Worm (Caenorhabditis elegans) whole organism, L2 larva: ENCODE results near the gene erp-44.2.

ENCODE experiments used
- C34F6.9 ChIP-seq: fragments of 150-350 bp; optimal IDR thresholded peaks from 2 replicates; lab custom pipeline; 2014; ENCODE audit warnings: missing biosample characterization, missing genetic modification characterization
- F13H6.1 ChIP-seq: sonication (generic microtip); optimal IDR thresholded peaks from 2 replicates; lab custom pipeline; 2016; ENCODE audit warnings: missing genetic modification characterization, missing compliant biosample characterization
- R02D3.7 ChIP-seq: fragments of 150-350 bp; optimal IDR thresholded peaks from 2 replicates; lab custom pipeline; 2014; ENCODE audit warnings: missing biosample characterization, missing genetic modification characterization
- Y55F3AM.14 ChIP-seq: fragments of 200-800 bp; sonication (Bioruptor generic); optimal IDR thresholded peaks from 2 replicates; lab custom pipeline; 2018; ENCODE audit warnings: mild to moderate bottlenecking, missing genetic modification characterization, missing compliant biosample characterization
- ZK546.5 ChIP-seq: sonication (generic microtip); optimal IDR thresholded peaks from 2 replicates; lab custom pipeline; 2017; ENCODE audit warnings: missing biosample characterization, missing genetic modification characterization
- alr-1 ChIP-seq: fragments of 150-350 bp; optimal IDR thresholded peaks from 2 replicates; lab custom pipeline; 2014; ENCODE audit warnings: missing biosample characterization, missing genetic modification characterization
- aly-2 ChIP-seq: fragments of 150-350 bp; optimal IDR thresholded peaks from 2 replicates; lab custom pipeline; 2014; ENCODE audit warnings: missing biosample characterization, missing genetic modification characterization
- ama-1 ChIP-seq: fragments of 150-350 bp; optimal IDR thresholded peaks from 2 replicates; lab custom pipeline; 2018; ENCODE audit warnings: inconsistent platforms
- blmp-1 ChIP-seq: sonication (generic microtip); optimal IDR thresholded peaks from 2 replicates; lab custom pipeline; 2017; ENCODE audit warnings: missing genetic modification characterization, mild to moderate bottlenecking, missing compliant biosample characterization, antibody characterized with exemption, moderate library complexity; ENCODE audit not compliant: insufficient read depth
- ceh-16 ChIP-seq: fragments of 150-350 bp; optimal IDR thresholded peaks from 2 replicates; lab custom pipeline; 2014; ENCODE audit warnings: missing biosample characterization, missing genetic modification characterization
- ceh-82 ChIP-seq: fragments of 150-350 bp; optimal IDR thresholded peaks from 2 replicates; lab custom pipeline; 2014; ENCODE audit warnings: missing biosample characterization, missing genetic modification characterization
- crh-2 ChIP-seq: sonication (generic microtip); optimal IDR thresholded peaks from 2 replicates; lab custom pipeline; 2017; ENCODE audit warnings: missing biosample characterization, missing genetic modification characterization
- dmd-4 ChIP-seq: sonication (generic microtip); optimal IDR thresholded peaks from 2 replicates; lab custom pipeline; 2017; ENCODE audit warnings: missing biosample characterization, missing genetic modification characterization
- egl-27 ChIP-seq: sonication (generic microtip); optimal IDR thresholded peaks from 3 replicates; lab custom pipeline; 2017; ENCODE audit warnings: missing biosample characterization, missing genetic modification reagents, missing genetic modification characterization
- elt-1 ChIP-seq: fragments of 150-350 bp; optimal IDR thresholded peaks from 2 replicates; lab custom pipeline; 2014; ENCODE audit warnings: missing biosample characterization, missing genetic modification characterization
- elt-3 ChIP-seq: sonication (generic microtip); optimal IDR thresholded peaks from 2 replicates; lab custom pipeline; 2017; ENCODE audit warnings: missing biosample characterization, missing genetic modification characterization
- fos-1 ChIP-seq: fragments of 150-350 bp; optimal IDR thresholded peaks from 2 replicates; lab custom pipeline; 2014; ENCODE audit warnings: missing biosample characterization, missing genetic modification characterization
- gmeb-1 ChIP-seq: fragments of 150-350 bp; optimal IDR thresholded peaks from 2 replicates; lab custom pipeline; 2014; ENCODE audit warnings: missing biosample characterization, missing genetic modification characterization
- lin-11 ChIP-seq: fragments of 150-350 bp; sonication (generic microtip); optimal IDR thresholded peaks from 2 replicates; lab custom pipeline; 2014; ENCODE audit warnings: missing biosample characterization, missing genetic modification characterization, inconsistent platforms, mixed read lengths
- lin-13 ChIP-seq: fragments of 150-350 bp; optimal IDR thresholded peaks from 2 replicates; lab custom pipeline; 2014; ENCODE audit warnings: missing biosample characterization, missing genetic modification reagents, missing genetic modification characterization
- lin-39 ChIP-seq: fragments of 150-350 bp; optimal IDR thresholded peaks from 2 replicates; lab custom pipeline; 2014; ENCODE audit warnings: missing biosample characterization, missing genetic modification reagents, missing genetic modification characterization
- lsy-2 ChIP-seq, 2 experiments: fragments of 150-350 bp in 1 of 2; sonication (generic microtip) in 1 of 2; optimal IDR thresholded peaks; 2 replicates each; lab custom pipeline; 2014 to 2017; ENCODE audit warnings: missing biosample characterization in 2 of 2, missing genetic modification characterization in 2 of 2
- mab-5 ChIP-seq: fragments of 150-350 bp; optimal IDR thresholded peaks from 2 replicates; lab custom pipeline; 2014; ENCODE audit warnings: missing biosample characterization, missing genetic modification characterization
- mbf-1 ChIP-seq: sonication (generic microtip); optimal IDR thresholded peaks from 2 replicates; lab custom pipeline; 2017; ENCODE audit warnings: missing biosample characterization, missing genetic modification characterization
- mdl-1 ChIP-seq, 2 experiments: fragments of 150-350 bp in 1 of 2; sonication (generic microtip) in 1 of 2; optimal IDR thresholded peaks; 2 replicates each; lab custom pipeline; 2017; ENCODE audit warnings: missing biosample characterization in 2 of 2, missing genetic modification characterization in 2 of 2
- nhr-10 ChIP-seq: sonication (generic microtip); optimal IDR thresholded peaks from 2 replicates; lab custom pipeline; 2017; ENCODE audit warnings: missing biosample characterization, missing genetic modification characterization
- nhr-11 ChIP-seq: fragments of 150-350 bp; optimal IDR thresholded peaks from 2 replicates; lab custom pipeline; 2014; ENCODE audit warnings: missing biosample characterization, missing genetic modification characterization
- nhr-12 ChIP-seq: fragments of 150-350 bp; optimal IDR thresholded peaks from 2 replicates; lab custom pipeline; 2014; ENCODE audit warnings: missing biosample characterization, missing genetic modification characterization
- nhr-129 ChIP-seq: fragments of 150-350 bp; optimal IDR thresholded peaks from 2 replicates; lab custom pipeline; 2014; ENCODE audit warnings: missing biosample characterization, missing genetic modification characterization
- nhr-21 ChIP-seq: fragments of 150-350 bp; optimal IDR thresholded peaks from 2 replicates; lab custom pipeline; 2014; ENCODE audit warnings: missing biosample characterization, missing genetic modification characterization
- nhr-23 ChIP-seq: fragments of 150-350 bp; optimal IDR thresholded peaks from 2 replicates; lab custom pipeline; 2014; ENCODE audit warnings: missing biosample characterization, missing genetic modification reagents, missing genetic modification characterization
- nhr-237 ChIP-seq: fragments of 150-350 bp; optimal IDR thresholded peaks from 2 replicates; lab custom pipeline; 2014; ENCODE audit warnings: missing biosample characterization, missing genetic modification characterization
- nhr-25 ChIP-seq: fragments of 150-350 bp; sonication (generic microtip); optimal IDR thresholded peaks from 3 replicates; lab custom pipeline; 2014; ENCODE audit warnings: missing biosample characterization, missing genetic modification characterization
- nhr-6 ChIP-seq: fragments of 150-350 bp; optimal IDR thresholded peaks from 2 replicates; lab custom pipeline; 2014; ENCODE audit warnings: missing biosample characterization, missing genetic modification characterization
- nhr-77 ChIP-seq: fragments of 150-350 bp; optimal IDR thresholded peaks from 2 replicates; lab custom pipeline; 2014; ENCODE audit warnings: missing biosample characterization, missing genetic modification characterization
- peb-1 ChIP-seq: fragments of 150-350 bp; optimal IDR thresholded peaks from 2 replicates; lab custom pipeline; 2014; ENCODE audit warnings: missing biosample characterization, missing genetic modification characterization
- sem-4 ChIP-seq: fragments of 150-350 bp; optimal IDR thresholded peaks from 2 replicates; lab custom pipeline; 2014; ENCODE audit warnings: missing biosample characterization, missing genetic modification reagents, missing genetic modification characterization
- skn-1 ChIP-seq: sonication (generic microtip); optimal IDR thresholded peaks from 2 replicates; lab custom pipeline; 2017; ENCODE audit warnings: missing biosample characterization, missing genetic modification characterization
- sma-3 ChIP-seq: sonication (generic microtip); optimal IDR thresholded peaks from 2 replicates; lab custom pipeline; 2016; ENCODE audit warnings: missing genetic modification reagents, missing genetic modification characterization, missing compliant biosample characterization
- sma-9 ChIP-seq, 2 experiments: fragments of 150-350 bp in 1 of 2; sonication (generic microtip) in 1 of 2; optimal IDR thresholded peaks; 2 replicates each; lab custom pipeline; 2014 to 2016; ENCODE audit warnings: missing genetic modification characterization in 2 of 2, mild to moderate bottlenecking in 1 of 2, missing biosample characterization in 1 of 2, missing compliant biosample characterization in 1 of 2, missing genetic modification reagents in 1 of 2, moderate library complexity in 1 of 2
- snpc-4 ChIP-seq: fragments of 150-350 bp; optimal IDR thresholded peaks from 2 replicates; lab custom pipeline; 2014; ENCODE audit warnings: missing biosample characterization, missing genetic modification characterization
- unc-39 ChIP-seq: fragments of 150-350 bp; optimal IDR thresholded peaks from 2 replicates; lab custom pipeline; 2014; ENCODE audit warnings: missing biosample characterization, missing genetic modification characterization
- unc-55 ChIP-seq: fragments of 150-350 bp; sonication (generic microtip); optimal IDR thresholded peaks from 3 replicates; lab custom pipeline; 2014; ENCODE audit warnings: missing biosample characterization, missing genetic modification reagents, missing genetic modification characterization
- unc-62 ChIP-seq: fragments of 150-350 bp; optimal IDR thresholded peaks from 2 replicates; lab custom pipeline; 2014; ENCODE audit warnings: missing biosample characterization, missing genetic modification reagents, missing genetic modification characterization
- zag-1 ChIP-seq: fragments of 150-350 bp; optimal IDR thresholded peaks from 2 replicates; lab custom pipeline; 2014; ENCODE audit warnings: missing biosample characterization, missing genetic modification characterization
- ztf-1 ChIP-seq: fragments of 200-800 bp; sonication (Bioruptor generic); conservative IDR thresholded peaks from 2 replicates; pipeline ENCODE4 v1.3.6; 2022; ENCODE audit warnings: missing genetic modification characterization, missing compliant biosample characterization
- ztf-11 ChIP-seq: sonication (generic microtip); optimal IDR thresholded peaks from 2 replicates; lab custom pipeline; 2017; ENCODE audit warnings: missing biosample characterization, missing genetic modification characterization
- ztf-4 ChIP-seq: fragments of 150-350 bp; optimal IDR thresholded peaks from 2 replicates; lab custom pipeline; 2014; ENCODE audit warnings: missing biosample characterization, missing genetic modification characterization

Gene erp-44.2

DNA sequence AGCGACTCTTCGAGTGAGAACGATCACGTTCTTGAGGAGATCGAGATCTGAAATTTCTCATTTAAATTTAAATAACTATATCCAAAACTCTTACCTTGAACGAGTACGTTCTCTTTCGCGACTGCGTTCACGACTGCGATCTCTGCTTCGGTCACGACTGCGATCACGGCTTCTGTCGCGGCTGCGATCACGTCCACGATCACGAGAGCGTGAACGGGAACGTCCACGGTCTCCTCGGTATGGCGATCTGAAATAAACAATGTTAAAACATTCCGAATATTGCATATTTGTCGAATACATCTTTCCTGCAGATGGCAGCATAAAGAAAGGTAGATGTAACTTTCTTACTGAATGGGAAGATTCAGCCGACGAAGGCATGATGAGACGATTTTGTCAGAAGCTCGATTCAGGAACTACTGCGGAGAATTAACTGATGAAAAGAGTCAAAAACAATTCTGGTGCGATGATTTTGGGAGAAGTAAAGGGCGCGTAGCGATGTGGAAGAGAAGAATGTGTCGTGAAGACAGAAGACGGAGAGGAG is 44.3 kb downstream of the erp-44.2 start:
- TF ChIP-seq sma-3, result no peak
- TF ChIP-seq nhr-77, result no peak
- no peak for TF ChIP-seq dmd-4 (tag; lab: Kevin White, UChicago)

- TF ChIP-seq Y55F3AM.14 (GFP tag; lab: Kevin White, UChicago) (peak; percentile 27), fos-1 (tag; lab: Kevin White, UChicago) (no peak), lsy-2 (tag; optimal IDR thresholded peaks at IDR 0.05; lab: Kevin White, UChicago) (peak in 1 of 2 experiments; percentile 73), C34F6.9 (tag; lab: Kevin White, UChicago) (peak; percentile 22), aly-2 (no peak), elt-1 (no peak), zag-1 (tag; lab: Kevin White, UChicago) (no peak), sma-3 (peak; percentile 61), ztf-4 (tag; lab: Kevin White, UChicago) (no peak), ceh-82 (tag; lab: Kevin White, UChicago) (no peak), ama-1 (peak; percentile 86), lin-11 (no peak), mab-5 (tag; lab: Kevin White, UChicago) (peak; percentile 4), ceh-16 (tag; lab: Kevin White, UChicago) (no peak), nhr-77 (no peak), unc-39 (no peak), peb-1 (tag; lab: Kevin White, UChicago) (no peak), ztf-11 (tag; lab: Kevin White, UChicago) (no peak), blmp-1 (tag; lab: Kevin White, UChicago) (no peak), alr-1 (tag; lab: Kevin White, UChicago) (no peak), nhr-23 (tag; lab: Kevin White, UChicago) (no peak), sma-9 (GFP tag; optimal IDR thresholded peaks at IDR 0.05; lab: Kevin White, UChicago) (peak; percentile 26), sma-9 (tag; optimal IDR thresholded peaks at IDR 0.05; lab: Kevin White, UChicago) (no peak), nhr-12 (tag; lab: Kevin White, UChicago) (no peak), mdl-1 (tag; optimal IDR thresholded peaks at IDR 0.05; lab: Kevin White, UChicago) (peak; percentile 44 to 65), F13H6.1 (tag; lab: Kevin White, UChicago) (peak; percentile 57), nhr-25 (peak; percentile 65), nhr-237 (tag; lab: Kevin White, UChicago) (no peak), gmeb-1 (tag; lab: Kevin White, UChicago) (peak; percentile 61), dmd-4 (tag; lab: Kevin White, UChicago) (no peak), elt-3 (no peak), nhr-6 (peak; percentile 32), lin-13 (GFP tag; lab: Kevin White, UChicago) (peak; percentile 54), R02D3.7 (tag; lab: Kevin White, UChicago) (no peak), ztf-1 (no peak), nhr-11 (no peak), mbf-1 (tag; lab: Kevin White, UChicago) (no peak), skn-1 (no peak), ZK546.5 (tag; lab: Kevin White, UChicago) (no peak), nhr-129 (tag; lab: Kevin White, UChicago) (peak; percentile 71), nhr-10 (tag; lab: Kevin White, UChicago) (no peak), snpc-4 (tag; lab: Kevin White, UChicago) (no peak), egl-27 (tag; lab: Kevin White, UChicago) (no peak), unc-55 (GFP tag; lab: Kevin White, UChicago) (peak; percentile 25), lin-39 (tag; lab: Kevin White, UChicago) (no peak), nhr-21 (tag; lab: Kevin White, UChicago) (peak; percentile 44), sem-4 (tag; lab: Kevin White, UChicago) (no peak), unc-62 (GFP tag; lab: Kevin White, UChicago) (no peak), crh-2 (tag; lab: Kevin White, UChicago) (peak; percentile 69)
Observed at ce11 chrIV:7789521-7789949, 44.9 kb downstream of the erp-44.2 start, which contains the start of gene imp-3. TSS of gene imp-3 (minus strand) at chrIV:7789613.
